Worm (Caenorhabditis elegans): ENCODE results near the gene prmt-5.

Gene prmt-5

ce11 chrIII:5202641-5203040, 27.7 kb upstream of the prmt-5 start (continued):
- no peak for TF ChIP-seq F33H1.4 (GFP tag; IDR thresholded peaks at IDR 0.05)
- TF ChIP-seq bed-1 (GFP tag; IDR thresholded peaks at IDR 0.05): no peak
- no peak for TF ChIP-seq lsy-27 (tag; optimal IDR thresholded peaks at IDR 0.05; ENCODE audit: borderline replicate concordance, insufficient read depth)
- no peak for TF ChIP-seq F22D6.2 (tag; optimal IDR thresholded peaks at IDR 0.05)
- TF ChIP-seq D2030.7 (GFP tag; IDR thresholded peaks at IDR 0.05): no peak
- peak; percentile 42 for TF ChIP-seq ZK185.1 (tag; optimal IDR thresholded peaks at IDR 0.05; ENCODE audit: poor library complexity, severe bottlenecking)
- no peak for TF ChIP-seq nhr-90 (tag; optimal IDR thresholded peaks at IDR 0.05)
- TF ChIP-seq sea-2 (GFP tag; IDR thresholded peaks at IDR 0.05): no peak
- no peak for TF ChIP-seq ceh-40 (GFP tag; IDR thresholded peaks at IDR 0.05)
- no peak for TF ChIP-seq ccch-3 (GFP tag; optimal IDR thresholded peaks at IDR 0.05)
- no peak for TF ChIP-seq madf-6 (GFP tag; IDR thresholded peaks at IDR 0.05)
- TF ChIP-seq lir-1 (GFP tag; conservative IDR thresholded peaks at IDR 0.05): no peak
- no peak for TF ChIP-seq unc-62 (GFP tag; optimal IDR thresholded peaks at IDR 0.05)
- TF ChIP-seq chd-7 (tag; optimal IDR thresholded peaks at IDR 0.05): no peak
- no peak for TF ChIP-seq zim-3 (tag; optimal IDR thresholded peaks at IDR 0.05)
- TF ChIP-seq Y53G8AR.9 (GFP tag; conservative IDR thresholded peaks at IDR 0.05): no peak
- no peak for TF ChIP-seq nfya-2 (GFP tag; IDR thresholded peaks at IDR 0.05)
- TF ChIP-seq Y95B8A.8 (GFP tag; IDR thresholded peaks at IDR 0.05): no peak
- no peak for TF ChIP-seq ceh-58 (GFP tag; IDR thresholded peaks at IDR 0.05)
- TF ChIP-seq Y53F4B.3 (GFP tag; IDR thresholded peaks at IDR 0.05): no peak
- no peak for TF ChIP-seq Y67H2A.10 (GFP tag; conservative IDR thresholded peaks at IDR 0.05)
- no peak for TF ChIP-seq mel-28 (tag; optimal IDR thresholded peaks at IDR 0.05; ENCODE audit: borderline replicate concordance)
- TF ChIP-seq ztf-3 (GFP tag; optimal IDR thresholded peaks at IDR 0.05): no peak
- TF ChIP-seq let-526 (GFP tag; IDR thresholded peaks at IDR 0.05): no peak
- TF ChIP-seq F55B11.4 (tag; optimal IDR thresholded peaks at IDR 0.05; ENCODE audit: borderline replicate concordance, insufficient read depth): no peak
- TF ChIP-seq hlh-26 (GFP tag; conservative IDR thresholded peaks at IDR 0.05): no peak
- TF ChIP-seq dox-1 (GFP tag; IDR thresholded peaks at IDR 0.05): 0 out of 2 replicates have a peak, but pooled peaks have one; percentile 44
- no peak for TF ChIP-seq lin-54 (GFP tag; optimal IDR thresholded peaks at IDR 0.05)
- TF ChIP-seq cebp-2 (GFP tag; IDR thresholded peaks at IDR 0.05): no peak
- TF ChIP-seq snpc-1.3 (tag; optimal IDR thresholded peaks at IDR 0.05; ENCODE audit: insufficient read depth): no peak
- no peak for TF ChIP-seq Y56A3A.18 (GFP tag; IDR thresholded peaks at IDR 0.05)
- TF ChIP-seq sdz-38 (tag; optimal IDR thresholded peaks at IDR 0.05): no peak
- no peak for TF ChIP-seq akir-1 (GFP tag; optimal IDR thresholded peaks at IDR 0.05)
- no peak for TF ChIP-seq let-607 (tag; optimal IDR thresholded peaks at IDR 0.05)
- TF ChIP-seq snpc-1.1 (tag; optimal IDR thresholded peaks at IDR 0.05; ENCODE audit: insufficient read depth): no peak
- no peak for TF ChIP-seq unc-130 (GFP tag; optimal IDR thresholded peaks at IDR 0.05)
- no peak for TF ChIP-seq hmg-20 (GFP tag; IDR thresholded peaks at IDR 0.05)
- TF ChIP-seq tbp1 (GFP tag; optimal IDR thresholded peaks at IDR 0.05): peak; percentile 15
- TF ChIP-seq dpl-1 (GFP tag; optimal IDR thresholded peaks at IDR 0.05): no peak
- TF ChIP-seq F39B2.1 (GFP tag; IDR thresholded peaks at IDR 0.05): no peak
- TF ChIP-seq nfya-1 (tag; optimal IDR thresholded peaks at IDR 0.05; ENCODE audit: borderline replicate concordance, insufficient read depth): no peak
- no peak; the same call in 1 of the 2 replicates for TF ChIP-seq B0336.3 (GFP tag; IDR thresholded peaks at IDR 0.05)
- no peak for TF ChIP-seq snpc-3.4 (tag; optimal IDR thresholded peaks at IDR 0.05)
- no peak for TF ChIP-seq Y79H2A.3 (GFP tag; conservative IDR thresholded peaks at IDR 0.05)
- TF ChIP-seq nhr-179 (tag; optimal IDR thresholded peaks at IDR 0.05): no peak
- no peak for TF ChIP-seq C06A6.2 (GFP tag; conservative IDR thresholded peaks at IDR 0.05)
- no peak for TF ChIP-seq zfh-2 (GFP tag; conservative IDR thresholded peaks at IDR 0.05)
- TF ChIP-seq C17E4.6 (GFP tag; IDR thresholded peaks at IDR 0.05): no peak
